Fruit fly (Drosophila melanogaster) whole organism, pupa: Measurements from ENCODE around the gene lectin-33A.

Experiments
- CG10348 ChIP-seq: fragments of 200-800 bp; sonication (Bioruptor generic); IDR thresholded peaks from 2 replicates; pipeline ENCODE4 v1.3.6; 2022; ENCODE audit warnings: missing biosample characterization, missing genetic modification characterization
- CG12605 ChIP-seq: fragments of 200-800 bp; sonication (Bioruptor generic); IDR thresholded peaks from 2 replicates; pipeline ENCODE4 v1.3.6; 2022; ENCODE audit warnings: missing biosample characterization, missing genetic modification characterization
- CG13204 ChIP-seq: fragments of 200-800 bp; sonication (Bioruptor generic); optimal IDR thresholded peaks from 2 replicates; lab custom pipeline; 2018; ENCODE audit warnings: missing biosample characterization, mild to moderate bottlenecking, missing genetic modification characterization, moderate library complexity
- CG14655 ChIP-seq: fragments of 200-800 bp; sonication (Bioruptor generic); optimal IDR thresholded peaks from 3 replicates; lab custom pipeline; 2017; ENCODE audit warnings: mild to moderate bottlenecking, missing biosample characterization, missing genetic modification reagents, missing genetic modification characterization
- CG15710 ChIP-seq: fragments of 200-800 bp; sonication (Bioruptor generic); optimal IDR thresholded peaks from 2 replicates; lab custom pipeline; 2018; ENCODE audit warnings: missing biosample characterization, mild to moderate bottlenecking, missing genetic modification characterization, moderate library complexity
- CG17806 ChIP-seq: fragments of 200-800 bp; sonication (Bioruptor generic); optimal IDR thresholded peaks from 2 replicates; lab custom pipeline; 2018; ENCODE audit warnings: missing biosample characterization, mild to moderate bottlenecking, missing genetic modification characterization, moderate library complexity
- CG32121 ChIP-seq: fragments of 200-800 bp; sonication (Bioruptor generic); IDR thresholded peaks from 2 replicates; pipeline ENCODE4 v1.3.6; 2022; ENCODE audit warnings: missing biosample characterization, missing genetic modification characterization
- CG34367 ChIP-seq: fragments of 200-800 bp; sonication (Bioruptor generic); optimal IDR thresholded peaks from 2 replicates; lab custom pipeline; 2018; ENCODE audit warnings: missing biosample characterization, mild to moderate bottlenecking, missing genetic modification characterization
- CG4496 ChIP-seq: fragments of 200-800 bp; sonication (Bioruptor generic); IDR thresholded peaks from 3 replicates; pipeline ENCODE4 v1.3.6; 2022; ENCODE audit warnings: missing biosample characterization, missing genetic modification characterization
- CG8159 ChIP-seq: fragments of 200-800 bp; sonication (Bioruptor generic); optimal IDR thresholded peaks from 3 replicates; lab custom pipeline; 2018; ENCODE audit warnings: missing biosample characterization, mild to moderate bottlenecking, missing genetic modification characterization, moderate library complexity
- CG8301 ChIP-seq: fragments of 200-800 bp; sonication (Bioruptor generic); optimal IDR thresholded peaks from 2 replicates; lab custom pipeline; 2018; ENCODE audit warnings: missing biosample characterization, mild to moderate bottlenecking, missing genetic modification characterization
- CG9948 ChIP-seq: fragments of 200-800 bp; sonication (Bioruptor generic); optimal IDR thresholded peaks from 2 replicates; lab custom pipeline; 2018; ENCODE audit warnings: missing biosample characterization, mild to moderate bottlenecking, missing genetic modification characterization, moderate library complexity
- D1 ChIP-seq: fragments of 200-800 bp; sonication (Bioruptor generic); optimal IDR thresholded peaks from 2 replicates; lab custom pipeline; 2018; ENCODE audit warnings: missing biosample characterization, mild to moderate bottlenecking, missing genetic modification characterization, moderate library complexity
- EcR ChIP-seq: fragments of 200-800 bp; sonication (Bioruptor generic); optimal IDR thresholded peaks from 3 replicates; lab custom pipeline; 2019; ENCODE audit warnings: missing biosample characterization, missing genetic modification characterization, mild to moderate bottlenecking, moderate library complexity, missing genetic modification reagents
- Ets98B ChIP-seq: fragments of 200-800 bp; sonication (Bioruptor generic); IDR thresholded peaks from 2 replicates; pipeline ENCODE4 v1.3.6; 2022; ENCODE audit warnings: missing biosample characterization, missing genetic modification characterization
- Pif1A ChIP-seq: fragments of 200-800 bp; sonication (Bioruptor generic); optimal IDR thresholded peaks from 3 replicates; lab custom pipeline; 2016; ENCODE audit warnings: missing biosample characterization, missing genetic modification characterization
- Pif1B ChIP-seq: fragments of 200-800 bp; sonication (Bioruptor generic); optimal IDR thresholded peaks from 3 replicates; lab custom pipeline; 2016; ENCODE audit warnings: missing biosample characterization, missing genetic modification characterization
- Snoo ChIP-seq: fragments of 200-800 bp; sonication (Bioruptor generic); optimal IDR thresholded peaks from 3 replicates; lab custom pipeline; 2017; ENCODE audit warnings: missing biosample characterization, mild to moderate bottlenecking, missing genetic modification characterization, inconsistent platforms
- fd96Ca ChIP-seq: fragments of 200-800 bp; sonication (Bioruptor generic); IDR thresholded peaks from 3 replicates; pipeline ENCODE4 v1.3.6; 2022; ENCODE audit warnings: missing biosample characterization, missing genetic modification characterization
- gl ChIP-seq: fragments of 200-800 bp; sonication (Bioruptor generic); optimal IDR thresholded peaks from 2 replicates; lab custom pipeline; 2018; ENCODE audit warnings: missing biosample characterization, mild to moderate bottlenecking, missing genetic modification characterization
- rn ChIP-seq: fragments of 200-800 bp; sonication (Bioruptor generic); IDR thresholded peaks from 2 replicates; pipeline ENCODE4 v1.3.6; 2022; ENCODE audit warnings: missing biosample characterization, missing genetic modification characterization

The lectin-33A gene

dm6 chr2L:11001376-11002122, at the start of gene lectin-33A, which contains the start of gene aub:
Gene lectin-33A, plus strand, starts transcription at chr2L:11002072.
Gene aub, minus strand, starts transcription at chr2L:11001476.
- TF ChIP-seq CG14655 (GFP tag; lab: Kevin White, UChicago) (no peak), Ets98B (no peak)

- no peak for TF ChIP-seq EcR (GFP tag; lab: Kevin White, UChicago)
Observed at dm6 chr2L:10963979-10964378, 37.9 kb upstream of the lectin-33A start, which contains the start of gene dpr2. Gene dpr2, minus strand, starts transcription at chr2L:10964153.

- TF ChIP-seq CG34367 (tag; lab: Kevin White, UChicago) (no peak), CG12605 (GFP tag; lab: Robert Waterston, UW) (peak; percentile 66), CG4496 (GFP tag; lab: Robert Waterston, UW) (no peak)
Observed at dm6 chr2L:10964493-10964892, 37.4 kb upstream of the lectin-33A start.

dm6 chr2L:10965962-10966361, 35.9 kb upstream of the lectin-33A start:
- TF ChIP-seq D1 (no peak), CG17806 (tag; lab: Kevin White, UChicago) (no peak), CG15710 (no peak), CG4496 (GFP tag; lab: Robert Waterston, UW) (no peak), Ets98B (no peak), CG8301 (no peak)
- TF ChIP-seq, all 21 proteins: peak for 0

dm6 chr2L:10967257-10968008, 34.4 kb upstream of the lectin-33A start:
- TF ChIP-seq CG13204 (no peak), rn (GFP tag; lab: Robert Waterston, UW) (no peak), CG10348 (GFP tag; lab: Robert Waterston, UW) (no peak), CG34367 (tag; lab: Kevin White, UChicago) (no peak), CG17806 (tag; lab: Kevin White, UChicago) (no peak), Ets98B (peak; percentile 61), gl (peak; percentile 79), CG8159 (tag; lab: Kevin White, UChicago) (peak; percentile 33), Pif1A (GFP tag; lab: Kevin White, UChicago) (no peak), CG8301 (peak; percentile 52), CG12605 (GFP tag; lab: Robert Waterston, UW) (peak; percentile 38; the same call in 1 of the 2 replicates), EcR (GFP tag; lab: Kevin White, UChicago) (peak; percentile 52), CG15710 (peak; percentile 18), CG9948 (tag; lab: Kevin White, UChicago) (no peak), CG4496 (GFP tag; lab: Robert Waterston, UW) (peak; percentile 58), D1 (no peak), Snoo (tag; lab: Kevin White, UChicago) (peak; percentile 7), CG32121 (GFP tag; lab: Robert Waterston, UW) (peak; percentile 38; the same call in 1 of the 2 replicates), CG14655 (GFP tag; lab: Kevin White, UChicago) (no peak), Pif1B (GFP tag; lab: Kevin White, UChicago) (peak; percentile 28), fd96Ca (GFP tag; lab: Robert Waterston, UW) (0 out of 3 replicates have a peak, but pooled peaks have one; percentile 22)

- no peak for TF ChIP-seq CG14655 (GFP tag; lab: Kevin White, UChicago)
- TF ChIP-seq fd96Ca (GFP tag; lab: Robert Waterston, UW): no peak
- TF ChIP-seq EcR (GFP tag; lab: Kevin White, UChicago): no peak
- TF ChIP-seq CG9948 (tag; lab: Kevin White, UChicago): no peak
- TF ChIP-seq CG12605 (GFP tag; lab: Robert Waterston, UW): no peak
- TF ChIP-seq CG34367 (tag; lab: Kevin White, UChicago): no peak
- no peak for TF ChIP-seq rn (GFP tag; lab: Robert Waterston, UW)
- TF ChIP-seq D1: no peak
- TF ChIP-seq Ets98B: no peak
- no peak for TF ChIP-seq CG13204
- TF ChIP-seq CG8301: no peak
- no peak for TF ChIP-seq Snoo (tag; lab: Kevin White, UChicago)
- TF ChIP-seq Pif1A (GFP tag; lab: Kevin White, UChicago): no peak
- no peak for TF ChIP-seq CG15710
- no peak for TF ChIP-seq CG32121 (GFP tag; lab: Robert Waterston, UW)
- no peak for TF ChIP-seq CG17806 (tag; lab: Kevin White, UChicago)
- no peak for TF ChIP-seq Pif1B (GFP tag; lab: Kevin White, UChicago)
- TF ChIP-seq gl: no peak
- no peak; the same call in 2 of the 3 replicates for TF ChIP-seq CG4496 (GFP tag; lab: Robert Waterston, UW)
Observed at dm6 chr2L:10968009-10968383, 33.9 kb upstream of the lectin-33A start.
